Worm (Caenorhabditis elegans) whole organism, mixed stage, embryonic: ENCODE data around the gene srw-60.

Experiments
- elt-1 ChIP-seq: sonication (generic microtip); optimal IDR thresholded peaks from 2 replicates; lab custom pipeline; 2017; ENCODE audit warnings: missing genetic modification characterization, mild to moderate bottlenecking, missing compliant biosample characterization, antibody characterized with exemption, moderate library complexity, borderline replicate concordance; ENCODE audit not compliant: insufficient read depth
- ham-2 ChIP-seq: fragments of 200-800 bp; sonication (Bioruptor generic); optimal IDR thresholded peaks from 2 replicates; lab custom pipeline; 2018; ENCODE audit warnings: mild to moderate bottlenecking, missing genetic modification characterization, missing compliant biosample characterization
- lsy-2 ChIP-seq: fragments of 150-350 bp; optimal IDR thresholded peaks from 2 replicates; lab custom pipeline; 2014; ENCODE audit warnings: missing biosample characterization, missing genetic modification characterization
- nhr-12 ChIP-seq: fragments of 150-350 bp; optimal IDR thresholded peaks from 2 replicates; lab custom pipeline; 2014; ENCODE audit warnings: missing biosample characterization, missing genetic modification characterization
- nhr-28 ChIP-seq: fragments of 150-350 bp; optimal IDR thresholded peaks from 2 replicates; lab custom pipeline; 2014; ENCODE audit warnings: missing biosample characterization, missing genetic modification characterization
- nhr-76 ChIP-seq: sonication (generic microtip); optimal IDR thresholded peaks from 2 replicates; lab custom pipeline; 2017; ENCODE audit warnings: missing biosample characterization, missing genetic modification characterization
- snpc-4 ChIP-seq: fragments of 150-350 bp; optimal IDR thresholded peaks from 2 replicates; lab custom pipeline; 2014; ENCODE audit warnings: missing biosample characterization, missing genetic modification characterization
- sptf-1 ChIP-seq: sonication (generic microtip); optimal IDR thresholded peaks from 2 replicates; lab custom pipeline; 2017; ENCODE audit warnings: mild to moderate bottlenecking, missing genetic modification characterization, moderate library complexity, missing compliant biosample characterization
- unc-120 ChIP-seq: sonication (generic microtip); optimal IDR thresholded peaks from 2 replicates; lab custom pipeline; 2017; ENCODE audit warnings: missing genetic modification characterization, missing compliant biosample characterization; ENCODE audit not compliant: poor library complexity, severe bottlenecking
- unc-39 ChIP-seq: fragments of 150-350 bp; optimal IDR thresholded peaks from 2 replicates; lab custom pipeline; 2014; ENCODE audit warnings: missing biosample characterization, missing genetic modification characterization
- unc-62 ChIP-seq: fragments of 150-350 bp; optimal IDR thresholded peaks from 2 replicates; lab custom pipeline; 2014; ENCODE audit warnings: missing biosample characterization, missing genetic modification reagents, missing genetic modification characterization
- ztf-11 ChIP-seq: fragments of 150-350 bp; optimal IDR thresholded peaks from 2 replicates; lab custom pipeline; 2014; ENCODE audit warnings: missing biosample characterization, missing genetic modification characterization

DNA sequence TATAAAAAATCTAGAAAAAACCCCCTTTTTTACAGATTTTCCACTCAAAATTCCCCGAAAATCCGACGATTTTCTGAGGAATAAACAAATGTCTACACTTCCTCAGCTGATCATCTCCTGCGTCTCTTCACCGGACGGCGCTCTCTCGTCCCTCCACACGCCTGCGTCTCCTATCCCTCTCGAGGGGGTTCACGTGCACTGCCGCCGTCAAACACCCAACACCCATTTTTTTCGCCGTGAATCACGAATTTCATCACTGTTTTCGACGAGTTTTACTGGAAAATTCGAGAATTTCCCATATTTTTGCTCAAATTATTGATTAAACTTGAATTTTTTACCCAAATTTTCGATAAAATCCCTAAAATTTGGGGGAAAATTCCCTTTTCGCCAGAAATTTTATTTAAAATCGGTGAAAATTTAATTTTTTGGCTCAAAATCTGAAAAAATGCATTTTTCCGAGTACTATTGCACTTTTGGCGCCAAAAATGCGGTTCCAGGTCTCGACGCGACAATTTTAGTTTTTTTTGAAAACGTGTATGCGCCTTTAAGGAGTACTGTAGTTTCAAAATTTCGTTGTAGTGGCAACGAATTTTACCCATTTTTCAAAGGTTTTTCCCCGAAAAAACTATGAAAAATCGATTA is 37.5 kb upstream of the srw-60 start:
- no peak for TF ChIP-seq nhr-12
- TF ChIP-seq unc-62 (GFP tag; lab: Kevin White, UChicago), result no peak
- TF ChIP-seq lsy-2 (tag; lab: Kevin White, UChicago), result no peak
- no peak for TF ChIP-seq snpc-4 (tag; lab: Kevin White, UChicago)
- no peak for TF ChIP-seq nhr-28
- no peak for TF ChIP-seq ztf-11 (tag; lab: Kevin White, UChicago)
- no peak for TF ChIP-seq unc-120
- no peak for TF ChIP-seq nhr-76 (tag; lab: Kevin White, UChicago)
- no peak for TF ChIP-seq elt-1 (tag; lab: Kevin White, UChicago)
- no peak for TF ChIP-seq unc-39 (tag; lab: Kevin White, UChicago)
- TF ChIP-seq sptf-1 (tag; lab: Kevin White, UChicago), result no peak
- TF ChIP-seq ham-2, result no peak
